Fruit fly (Drosophila melanogaster): Measurements from ENCODE around the gene osi.

osi gene

DNA sequence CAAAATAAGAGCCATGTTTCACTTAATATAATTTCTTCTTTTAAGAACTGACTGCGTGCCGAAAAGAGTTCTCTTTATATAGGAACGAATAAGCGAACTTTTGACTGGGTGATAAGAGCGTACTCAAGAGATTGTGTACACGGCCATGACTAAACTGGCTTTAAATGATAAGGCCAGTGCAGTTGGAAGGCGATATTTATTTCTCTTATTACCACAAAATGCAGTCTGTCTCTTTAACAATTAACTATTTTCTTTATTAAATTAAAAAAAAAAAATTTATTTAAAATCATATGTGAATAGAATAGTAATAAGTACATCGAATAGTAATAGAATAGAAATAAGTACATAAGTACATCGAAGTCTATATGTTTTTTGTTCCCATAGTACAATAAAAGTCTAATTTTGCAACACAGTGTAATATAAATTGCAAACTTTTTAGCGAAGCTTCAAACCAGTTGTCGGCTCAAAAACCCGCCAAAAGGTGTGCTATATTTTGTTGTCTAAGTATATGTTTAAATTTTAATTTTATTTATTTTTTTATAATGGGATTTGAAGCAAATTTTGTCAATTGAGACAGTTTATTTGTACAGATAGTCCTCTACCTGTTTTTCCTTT is 35.3 kb downstream of the osi start, which contains the start of gene CG31810:
TSS of gene CG31810 (minus strand) at position 51 of the 615 bp plus-strand sequence.
- peak; percentile 36 for TF ChIP-seq Eip78C (GFP tag)
- 0 out of 2 replicates have a peak, but pooled peaks have one; percentile 20 for TF ChIP-seq CG15336 (GFP tag; IDR thresholded peaks at IDR 0.05)
- TF ChIP-seq Gug (GFP tag; IDR thresholded peaks at IDR 0.05) = no peak
- no peak for TF ChIP-seq acj6 (GFP tag; optimal IDR thresholded peaks at IDR 0.05)
- TF ChIP-seq eg (GFP tag; IDR thresholded peaks at IDR 0.05) = no peak
- TF ChIP-seq Hr4 (GFP tag; optimal IDR thresholded peaks at IDR 0.05) = no peak
- TF ChIP-seq spab (GFP tag; optimal IDR thresholded peaks at IDR 0.05) = no peak

DNA sequence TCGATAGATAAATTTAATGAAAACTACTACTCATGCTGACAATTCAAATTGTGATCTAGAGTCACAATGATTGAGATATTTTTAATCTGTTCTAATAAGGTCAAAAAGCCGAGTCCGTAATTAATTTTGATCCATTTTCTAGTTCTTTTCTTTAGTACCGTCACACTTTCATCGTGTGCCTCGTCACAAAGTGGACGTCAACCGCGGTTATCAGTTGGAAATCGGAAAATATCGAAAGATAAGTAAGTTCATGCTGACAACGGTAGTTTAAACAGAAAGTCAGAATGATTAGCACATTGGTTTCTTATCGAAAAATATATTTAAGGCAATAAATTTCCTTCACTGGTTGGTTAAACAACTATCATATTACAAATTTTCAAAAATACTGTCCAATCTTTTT is 37.3 kb downstream of the osi start:
- TF ChIP-seq Hr38 (GFP tag; optimal IDR thresholded peaks at IDR 0.05) (no peak), dsx (GFP tag; optimal IDR thresholded peaks at IDR 0.05; ENCODE audit: poor library complexity, severe bottlenecking) (no peak), Smox (GFP tag; optimal IDR thresholded peaks at IDR 0.05) (no peak), Eip78C (GFP tag) (no peak), Hr39 (GFP tag; optimal IDR thresholded peaks at IDR 0.05) (no peak), CG3919 (GFP tag; optimal IDR thresholded peaks at IDR 0.05) (no peak), Blimp-1 (GFP tag; optimal IDR thresholded peaks at IDR 0.05) (no peak), CG11762 (GFP tag; optimal IDR thresholded peaks at IDR 0.05; ENCODE audit: insufficient read depth) (no peak), Sox14 (GFP tag; optimal IDR thresholded peaks at IDR 0.05) (no peak), CG34406 (GFP tag; optimal IDR thresholded peaks at IDR 0.05) (no peak), CG9139 (GFP tag; optimal IDR thresholded peaks at IDR 0.05) (no peak), Hr4 (GFP tag; optimal IDR thresholded peaks at IDR 0.05) (no peak), Ets96B (tag; optimal IDR thresholded peaks at IDR 0.05) (no peak), CG6808 (GFP tag; optimal IDR thresholded peaks at IDR 0.05) (no peak), CG6163 (GFP tag; IDR thresholded peaks at IDR 0.05) (no peak), net (GFP tag; optimal IDR thresholded peaks at IDR 0.05) (no peak)

DNA sequence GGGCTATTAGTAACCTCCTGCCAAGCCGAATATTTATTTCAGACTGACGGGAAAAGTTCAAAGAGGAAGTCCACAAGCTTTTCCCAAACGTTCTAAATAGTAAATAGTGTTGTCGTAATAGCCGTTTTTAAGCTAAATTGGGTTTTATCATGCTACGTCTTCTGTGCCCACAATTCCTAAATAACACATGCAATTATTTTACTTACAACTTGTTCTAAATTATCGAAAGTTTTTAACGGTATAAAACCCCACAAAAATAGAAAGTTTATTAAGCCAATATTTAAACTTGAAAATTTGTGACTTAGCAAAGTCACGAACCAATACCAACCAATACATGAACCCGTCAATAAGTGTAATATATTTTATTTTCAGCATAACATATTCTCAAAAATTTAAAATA is 39.1 kb downstream of the osi start, which contains the start of gene CG13284:
TSS of gene CG13284 (minus strand) at position 47 of the 400 bp plus-strand sequence.
- TF ChIP-seq Met (GFP tag; optimal IDR thresholded peaks at IDR 0.05) (no peak), vri (GFP tag; optimal IDR thresholded peaks at IDR 0.05) (no peak), Hr4 (GFP tag; optimal IDR thresholded peaks at IDR 0.05) (no peak), Ets96B (tag; optimal IDR thresholded peaks at IDR 0.05) (no peak), CG3919 (GFP tag; optimal IDR thresholded peaks at IDR 0.05) (no peak), fd59A (GFP tag; optimal IDR thresholded peaks at IDR 0.05) (no peak), acj6 (GFP tag; optimal IDR thresholded peaks at IDR 0.05) (no peak), fkh (GFP tag; optimal IDR thresholded peaks at IDR 0.05) (no peak), CG10631 (GFP tag; optimal IDR thresholded peaks at IDR 0.05) (no peak)

DNA sequence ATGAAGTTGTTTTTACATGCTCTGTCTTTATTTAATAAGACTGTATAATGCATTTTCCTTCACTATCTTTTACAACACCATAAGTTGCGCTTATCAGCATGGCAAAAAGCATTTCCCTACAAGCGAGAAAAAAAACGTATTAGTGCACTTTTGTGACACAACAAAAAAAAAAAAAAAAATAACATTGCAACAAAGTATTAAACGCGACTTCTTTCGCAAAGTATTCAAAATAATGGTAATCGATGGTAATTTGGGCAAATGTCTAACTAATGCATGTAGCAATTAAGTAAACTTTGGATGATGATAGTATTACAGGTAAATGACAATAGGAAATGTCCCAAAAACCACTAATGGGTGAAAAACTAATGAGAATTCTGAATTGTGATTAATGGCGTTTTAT is 39.8 kb downstream of the osi start:
- no peak for TF ChIP-seq Sox102F (GFP tag; optimal IDR thresholded peaks at IDR 0.05)
- TF ChIP-seq dsx (GFP tag; optimal IDR thresholded peaks at IDR 0.05; ENCODE audit: poor library complexity, severe bottlenecking) = peak; percentile 67

DNA sequence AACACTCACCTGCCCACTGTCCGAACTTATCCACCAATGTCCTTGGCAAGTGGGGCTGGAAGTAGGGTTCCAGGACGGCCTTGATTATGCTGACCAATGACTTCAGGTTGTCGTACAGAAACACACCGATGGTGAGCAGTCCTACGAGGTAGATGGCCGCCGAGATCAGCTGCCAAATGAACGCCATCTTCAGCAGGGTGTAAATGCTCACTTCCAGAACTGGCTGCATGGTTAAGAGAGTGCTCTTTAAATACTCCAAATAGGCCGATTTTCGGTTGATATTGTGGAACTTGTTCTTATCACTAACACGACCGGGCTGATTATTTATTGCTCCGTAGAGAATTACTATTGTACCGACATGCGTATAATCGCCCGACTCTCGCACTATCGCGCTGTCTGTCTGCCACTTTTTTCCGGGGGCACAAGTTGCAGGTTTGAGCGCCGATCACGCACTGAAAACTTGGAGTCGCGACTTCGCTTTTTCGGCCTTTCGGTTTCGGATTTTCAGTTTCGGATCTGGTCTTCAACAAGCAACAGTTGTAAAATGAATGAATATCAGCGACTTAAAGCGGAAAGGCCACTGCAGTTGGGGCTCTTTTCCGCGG is 40.9 kb downstream of the osi start:
- TF ChIP-seq CG6792 (GFP tag; optimal IDR thresholded peaks at IDR 0.05) (no peak), CG6808 (GFP tag; optimal IDR thresholded peaks at IDR 0.05) (no peak), CG1621 (tag; optimal IDR thresholded peaks at IDR 0.05) (no peak), spab (GFP tag; optimal IDR thresholded peaks at IDR 0.05) (no peak), Blimp-1 (GFP tag; optimal IDR thresholded peaks at IDR 0.05) (no peak), CG15336 (GFP tag; IDR thresholded peaks at IDR 0.05) (peak; percentile 24; the same call in 1 of the 2 replicates), CG32006 (GFP tag; optimal IDR thresholded peaks at IDR 0.05) (no peak), pdm3 (GFP tag; optimal IDR thresholded peaks at IDR 0.05) (no peak), ss (GFP tag; optimal IDR thresholded peaks at IDR 0.05) (peak in 1 of 2 experiments; percentile 15), lz (GFP tag; optimal IDR thresholded peaks at IDR 0.05) (no peak), CG8319 (GFP tag; optimal IDR thresholded peaks at IDR 0.05) (no peak), Ets96B (tag; optimal IDR thresholded peaks at IDR 0.05) (no peak), CG6854 (GFP tag; optimal IDR thresholded peaks at IDR 0.05) (no peak), Smox (GFP tag; optimal IDR thresholded peaks at IDR 0.05) (no peak), vri (GFP tag; optimal IDR thresholded peaks at IDR 0.05) (no peak), eg (GFP tag; IDR thresholded peaks at IDR 0.05) (no peak; the same call in 2 of the 3 replicates)
